Worm (Caenorhabditis elegans): ENCODE results near the gene T06D8.9.

DNA sequence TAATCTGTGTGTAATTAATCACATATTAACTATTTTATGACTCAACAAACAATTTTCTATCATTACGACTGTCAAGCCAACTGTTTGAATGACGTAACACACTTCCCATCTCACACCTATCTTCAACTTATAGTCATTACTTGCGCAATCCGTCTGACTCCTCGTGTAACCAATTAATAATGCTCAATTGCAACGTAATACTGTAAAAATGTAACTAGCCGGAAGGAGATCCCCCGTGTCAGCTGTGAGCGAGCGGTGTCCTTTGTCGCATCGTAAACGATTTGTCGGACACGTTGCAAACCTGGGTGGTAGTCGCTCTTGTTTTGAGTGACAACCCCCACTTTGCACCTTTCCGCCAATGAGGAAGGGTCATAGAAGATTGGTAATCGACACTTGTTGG is 48.8 kb downstream of the T06D8.9 start:
- no peak for TF ChIP-seq lsy-2 (tag; optimal IDR thresholded peaks at IDR 0.05)
- TF ChIP-seq snpc-4 (tag; optimal IDR thresholded peaks at IDR 0.05): no peak
- no peak for TF ChIP-seq nhr-76 (tag; optimal IDR thresholded peaks at IDR 0.05)
- TF ChIP-seq pha-4 (tag; optimal IDR thresholded peaks at IDR 0.05): no peak
- no peak for TF ChIP-seq nhr-28 (tag; optimal IDR thresholded peaks at IDR 0.05)
- peak; percentile 64 for TF ChIP-seq unc-62 (GFP tag; optimal IDR thresholded peaks at IDR 0.05)
- TF ChIP-seq mab-5 (tag; optimal IDR thresholded peaks at IDR 0.05): no peak
- TF ChIP-seq nhr-12 (tag; optimal IDR thresholded peaks at IDR 0.05): no peak
- no peak for TF ChIP-seq nhr-237 (tag; optimal IDR thresholded peaks at IDR 0.05)
- no peak for TF ChIP-seq sem-2 (GFP tag; optimal IDR thresholded peaks at IDR 0.05)
- no peak for TF ChIP-seq ztf-11 (tag; optimal IDR thresholded peaks at IDR 0.05)
- peak; percentile 99 for TF ChIP-seq zip-8 (tag; optimal IDR thresholded peaks at IDR 0.05)
- no peak for TF ChIP-seq mep-1 (tag; optimal IDR thresholded peaks at IDR 0.05)
- TF ChIP-seq lin-13 (tag; optimal IDR thresholded peaks at IDR 0.05): no peak

All from whole organism, mixed stage, embryonic.